Worm (Caenorhabditis elegans) whole organism, L4 larva: ENCODE data around the gene Y66H1A.5.

Experiments used
- D1046.2 ChIP-seq: fragments of 200-800 bp; sonication (Bioruptor generic); IDR thresholded peaks from 2 replicates; pipeline ENCODE4 v1.3.6; 2022; ENCODE audit warnings: missing genetic modification characterization, missing compliant biosample characterization
- F26F4.8 ChIP-seq: fragments of 200-800 bp; sonication (Bioruptor generic); conservative IDR thresholded peaks from 2 replicates; pipeline ENCODE4 v1.3.6; 2022; ENCODE audit warnings: missing genetic modification characterization, missing compliant biosample characterization
- F49E8.2 ChIP-seq: sonication (generic microtip); optimal IDR thresholded peaks from 2 replicates; lab custom pipeline; 2016; ENCODE audit warnings: missing compliant biosample characterization, mild to moderate bottlenecking, missing genetic modification characterization, borderline replicate concordance
- Y48G9A.11 ChIP-seq: fragments of 200-800 bp; sonication (Bioruptor generic); IDR thresholded peaks from 2 replicates; pipeline ENCODE4 v1.3.6; 2022; ENCODE audit warnings: missing genetic modification reagents, missing genetic modification characterization, missing compliant biosample characterization
- Y75B8A.6 ChIP-seq: fragments of 200-800 bp; sonication (Bioruptor generic); IDR thresholded peaks from 2 replicates; pipeline ENCODE4 v1.3.6; 2022; ENCODE audit warnings: missing genetic modification reagents, missing genetic modification characterization, missing compliant biosample characterization
- ZK546.5 ChIP-seq, 2 experiments: sonication (generic microtip); optimal IDR thresholded peaks; 2 replicates each; lab custom pipeline; 2017; ENCODE audit warnings: missing biosample characterization in 2 of 2, missing genetic modification characterization in 2 of 2
- aha-1 ChIP-seq: fragments of 150-350 bp; peaks from one replicate; lab custom pipeline; 2014; ENCODE audit warnings: missing biosample characterization, missing genetic modification characterization
- ama-1 ChIP-seq: fragments of 150-350 bp; optimal IDR thresholded peaks from 2 replicates; lab custom pipeline; 2014; ENCODE audit warnings: inconsistent platforms, mixed read lengths
- arid-1 ChIP-seq: fragments of 200-800 bp; sonication (Bioruptor generic); conservative IDR thresholded peaks from 2 replicates; pipeline ENCODE4 v1.3.6; 2022; ENCODE audit warnings: missing genetic modification reagents, missing genetic modification characterization, missing compliant biosample characterization
- ceh-20 ChIP-seq: fragments of 200-800 bp; sonication (Bioruptor generic); IDR thresholded peaks from 2 replicates; pipeline ENCODE4 v1.3.6; 2022; ENCODE audit warnings: missing genetic modification reagents, missing genetic modification characterization, missing compliant biosample characterization
- daf-16 ChIP-seq, 3 experiments: sonication (generic microtip); optimal IDR thresholded peaks; 2 replicates each; lab custom pipeline; 2016 to 2017; ENCODE audit warnings: missing genetic modification characterization in 3 of 3, missing genetic modification reagents in 3 of 3, mild to moderate bottlenecking in 2 of 3, missing compliant biosample characterization in 2 of 3, missing biosample characterization in 1 of 3, moderate library complexity in 1 of 3
- daf-19 ChIP-seq: fragments of 200-800 bp; sonication (Bioruptor generic); conservative IDR thresholded peaks from 2 replicates; pipeline ENCODE4 v1.3.6; 2022; ENCODE audit warnings: missing genetic modification characterization, missing compliant biosample characterization
- dmd-6 ChIP-seq: fragments of 200-800 bp; sonication (Bioruptor generic); IDR thresholded peaks from 2 replicates; pipeline ENCODE4 v1.3.6; 2022; ENCODE audit warnings: missing genetic modification reagents, missing genetic modification characterization, missing compliant biosample characterization
- dmd-9 ChIP-seq: fragments of 200-800 bp; sonication (Bioruptor generic); IDR thresholded peaks from 2 replicates; pipeline ENCODE4 v1.3.6; 2022; ENCODE audit warnings: missing genetic modification reagents, missing genetic modification characterization, missing compliant biosample characterization
- duxl-1 ChIP-seq: sonication (generic microtip); optimal IDR thresholded peaks from 2 replicates; lab custom pipeline; 2016; ENCODE audit warnings: mild to moderate bottlenecking, missing genetic modification characterization, moderate library complexity, missing compliant biosample characterization; ENCODE audit not compliant: poor library complexity
- dve-1 ChIP-seq: sonication (generic microtip); optimal IDR thresholded peaks from 2 replicates; lab custom pipeline; 2017; ENCODE audit warnings: antibody characterized with exemption, mild to moderate bottlenecking, missing genetic modification characterization, missing compliant biosample characterization; ENCODE audit not compliant: insufficient read depth
- egl-27 ChIP-seq: sonication (generic microtip); optimal IDR thresholded peaks from 3 replicates; lab custom pipeline; 2017; ENCODE audit warnings: missing biosample characterization, missing genetic modification reagents, missing genetic modification characterization
- fkh-10 ChIP-seq: fragments of 150-350 bp; optimal IDR thresholded peaks from 2 replicates; lab custom pipeline; 2014; ENCODE audit warnings: missing biosample characterization, missing genetic modification reagents, missing genetic modification characterization
- fos-1 ChIP-seq: fragments of 150-350 bp; optimal IDR thresholded peaks from 2 replicates; lab custom pipeline; 2014; ENCODE audit warnings: missing biosample characterization, missing genetic modification characterization
- gei-8 ChIP-seq: fragments of 200-800 bp; sonication (Bioruptor generic); optimal IDR thresholded peaks from 2 replicates; lab custom pipeline; 2018; ENCODE audit warnings: mild to moderate bottlenecking, missing genetic modification characterization, missing compliant biosample characterization
- hif-1 ChIP-seq, 2 experiments: sonication (generic microtip); optimal IDR thresholded peaks; 2 replicates each; lab custom pipeline; 2016 to 2017; ENCODE audit warnings: missing compliant biosample characterization in 2 of 2, missing genetic modification characterization in 2 of 2, missing genetic modification reagents in 2 of 2, missing genotype in 2 of 2, mild to moderate bottlenecking in 1 of 2
- hlh-11 ChIP-seq: fragments of 200-800 bp; sonication (Bioruptor generic); optimal IDR thresholded peaks from 2 replicates; lab custom pipeline; 2018; ENCODE audit warnings: mild to moderate bottlenecking, missing genetic modification characterization, missing compliant biosample characterization
- hlh-30 ChIP-seq: sonication (generic microtip); optimal IDR thresholded peaks from 2 replicates; lab custom pipeline; 2017; ENCODE audit warnings: antibody characterized with exemption, mild to moderate bottlenecking, missing genetic modification characterization, missing compliant biosample characterization; ENCODE audit not compliant: insufficient read depth
- lim-7 ChIP-seq: fragments of 200-800 bp; sonication (Bioruptor generic); IDR thresholded peaks from 2 replicates; pipeline ENCODE4 v1.3.6; 2022; ENCODE audit warnings: missing genetic modification characterization, missing compliant biosample characterization
- lin-1 ChIP-seq: fragments of 200-800 bp; sonication (Bioruptor generic); IDR thresholded peaks from 2 replicates; pipeline ENCODE4 v1.3.6; 2022; ENCODE audit warnings: missing genetic modification reagents, missing genetic modification characterization, missing compliant biosample characterization
- lin-15B ChIP-seq: fragments of 150-350 bp; sonication (generic microtip); optimal IDR thresholded peaks from 3 replicates; lab custom pipeline; 2014; ENCODE audit warnings: missing biosample characterization, missing genetic modification characterization
- lin-38 ChIP-seq: fragments of 200-800 bp; sonication (Bioruptor generic); IDR thresholded peaks from 2 replicates; pipeline ENCODE4 v1.3.6; 2022; ENCODE audit warnings: missing genetic modification reagents, missing genetic modification characterization, missing compliant biosample characterization
- madf-9 ChIP-seq: fragments of 200-800 bp; sonication (Bioruptor generic); conservative IDR thresholded peaks from 2 replicates; pipeline ENCODE4 v1.3.6; 2022; ENCODE audit warnings: missing genetic modification reagents, missing genetic modification characterization, missing compliant biosample characterization
- mdt-29 ChIP-seq: fragments of 200-800 bp; sonication (Bioruptor generic); IDR thresholded peaks from 2 replicates; pipeline ENCODE4 v1.3.6; 2022; ENCODE audit warnings: missing genetic modification reagents, missing genetic modification characterization, missing compliant biosample characterization
- mep-1 ChIP-seq: fragments of 150-350 bp; sonication (generic microtip); optimal IDR thresholded peaks from 3 replicates; lab custom pipeline; 2014; ENCODE audit warnings: missing biosample characterization, missing genetic modification characterization
- nhr-28 ChIP-seq: fragments of 150-350 bp; optimal IDR thresholded peaks from 2 replicates; lab custom pipeline; 2014; ENCODE audit warnings: missing biosample characterization, missing genetic modification characterization
- pha-4 ChIP-seq, 2 experiments: fragments of 150-350 bp in 1 of 2; fragments of 200-800 bp in 1 of 2; sonication (Bioruptor generic) in 1 of 2; IDR thresholded peaks in 1 of 2; optimal IDR thresholded peaks in 1 of 2; 2 replicates each; pipeline versions ENCODE4 v1.3.6 to Lab custom; 2014 to 2022; ENCODE audit warnings: missing genetic modification characterization in 2 of 2, missing genetic modification reagents in 2 of 2, missing biosample characterization in 1 of 2, missing compliant biosample characterization in 1 of 2
- php-3 ChIP-seq: fragments of 200-800 bp; sonication (Bioruptor generic); IDR thresholded peaks from 2 replicates; pipeline ENCODE4 v1.3.6; 2022; ENCODE audit warnings: missing genetic modification reagents, missing genetic modification characterization, missing compliant biosample characterization
- pqm-1 ChIP-seq: sonication (generic microtip); optimal IDR thresholded peaks from 2 replicates; lab custom pipeline; 2017; ENCODE audit warnings: missing biosample characterization, missing genetic modification characterization
- rbr-2 ChIP-seq: sonication (generic microtip); optimal IDR thresholded peaks from 2 replicates; lab custom pipeline; 2016; ENCODE audit warnings: missing genotype, missing genetic modification characterization, missing compliant biosample characterization
- skn-1 ChIP-seq: fragments of 150-350 bp; optimal IDR thresholded peaks from 2 replicates; lab custom pipeline; 2014; ENCODE audit warnings: missing biosample characterization, missing genetic modification characterization
- snpc-1.2 ChIP-seq: fragments of 200-800 bp; sonication (Bioruptor generic); IDR thresholded peaks from 2 replicates; pipeline ENCODE4 v1.3.6; 2022; ENCODE audit warnings: missing genetic modification reagents, missing genetic modification characterization, missing compliant biosample characterization
- spr-1 ChIP-seq: sonication (generic microtip); optimal IDR thresholded peaks from 2 replicates; lab custom pipeline; 2016; ENCODE audit warnings: mild to moderate bottlenecking, missing genetic modification characterization, missing compliant biosample characterization
- spr-3 ChIP-seq: fragments of 200-800 bp; sonication (Bioruptor generic); optimal IDR thresholded peaks from 2 replicates; lab custom pipeline; 2018; ENCODE audit warnings: mild to moderate bottlenecking, missing genetic modification characterization, missing compliant biosample characterization
- unc-130 ChIP-seq: sonication (generic microtip); optimal IDR thresholded peaks from 2 replicates; lab custom pipeline; 2016; ENCODE audit warnings: missing genetic modification reagents, missing genetic modification characterization, missing compliant biosample characterization
- zag-1 ChIP-seq: fragments of 150-350 bp; optimal IDR thresholded peaks from 2 replicates; lab custom pipeline; 2014; ENCODE audit warnings: missing biosample characterization, missing genetic modification characterization

The Y66H1A.5 gene

DNA sequence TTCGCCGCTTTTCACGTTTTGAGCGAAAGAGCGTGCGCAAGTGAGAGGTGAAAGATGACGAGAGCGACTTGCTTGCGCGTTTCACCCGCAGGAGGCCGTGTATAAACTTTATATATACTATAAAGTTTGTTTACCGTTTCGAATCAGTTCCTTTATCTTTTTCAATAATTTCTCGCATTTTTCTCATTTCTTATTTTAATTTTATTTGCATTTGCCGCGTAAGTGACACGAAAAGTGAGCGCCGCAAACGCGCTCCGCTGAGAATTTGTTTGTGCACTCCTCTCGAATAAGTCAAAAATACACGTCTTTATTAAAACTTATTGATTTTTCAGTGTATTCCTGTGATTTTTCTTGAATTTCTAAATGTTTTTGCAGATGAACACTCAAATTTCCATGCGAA is 14.7 kb upstream of the Y66H1A.5 start, which contains the start of gene mrpl-55 (continued):
- no peak for TF ChIP-seq daf-16 (GFP tag; optimal IDR thresholded peaks at IDR 0.05; lab: Kevin White, UChicago)
- peak; percentile 43 for TF ChIP-seq daf-16 (tag; optimal IDR thresholded peaks at IDR 0.05; lab: Kevin White, UChicago)
- TF ChIP-seq dmd-9 (GFP tag; lab: Robert Waterston, UW), result no peak
- no peak for TF ChIP-seq F49E8.2 (tag; lab: Kevin White, UChicago)
- TF ChIP-seq zag-1 (tag; lab: Kevin White, UChicago), result no peak
- peak; percentile 66 for TF ChIP-seq fkh-10 (GFP tag; lab: Kevin White, UChicago)
- peak; percentile 82 for TF ChIP-seq rbr-2 (tag; lab: Kevin White, UChicago)
- TF ChIP-seq ceh-20 (GFP tag; lab: Robert Waterston, UW), result 0 out of 2 replicates have a peak, but pooled peaks have one; percentile 60
- TF ChIP-seq arid-1 (GFP tag; lab: Robert Waterston, UW), result no peak
- no peak for TF ChIP-seq lin-1
- TF ChIP-seq snpc-1.2 (GFP tag; lab: Robert Waterston, UW), result 0 out of 2 replicates have a peak, but pooled peaks have one; percentile 32
- no peak for TF ChIP-seq Y75B8A.6 (GFP tag; lab: Robert Waterston, UW)
- TF ChIP-seq mep-1, result peak; percentile 88
- TF ChIP-seq Y48G9A.11, result no peak
- no peak for TF ChIP-seq lim-7 (GFP tag; lab: Robert Waterston, UW)
- TF ChIP-seq ZK546.5 (tag; optimal IDR thresholded peaks at IDR 0.05; lab: Kevin White, UChicago), result no peak
- no peak for TF ChIP-seq pha-4 (GFP tag; IDR thresholded peaks at IDR 0.05; lab: Robert Waterston, UW)
- TF ChIP-seq pha-4 (tag; optimal IDR thresholded peaks at IDR 0.05; lab: Kevin White, UChicago), result peak; percentile 24
- TF ChIP-seq hif-1 (tag; optimal IDR thresholded peaks at IDR 0.05; lab: Kevin White, UChicago), result peak in 1 of 2 experiments; percentile 80
- TF ChIP-seq hlh-11 (tag; lab: Kevin White, UChicago), result peak; percentile 62
- TF ChIP-seq egl-27 (tag; lab: Kevin White, UChicago), result no peak
- TF ChIP-seq fos-1, result no peak
- TF ChIP-seq hlh-30, result peak; percentile 75
- no peak for TF ChIP-seq spr-3 (GFP tag; lab: Kevin White, UChicago)
- no peak for TF ChIP-seq D1046.2
- no peak for TF ChIP-seq unc-130 (GFP tag; lab: Kevin White, UChicago)
- TF ChIP-seq lin-38 (GFP tag; lab: Robert Waterston, UW), result peak; percentile 99
- TF ChIP-seq ama-1 (lab: Kevin White, UChicago), result no peak
- TF ChIP-seq skn-1 (tag; lab: Kevin White, UChicago), result no peak
- TF ChIP-seq spr-1 (tag; lab: Kevin White, UChicago), result peak; percentile 67
- no peak for TF ChIP-seq php-3 (GFP tag; lab: Robert Waterston, UW)
- no peak for TF ChIP-seq gei-8 (GFP tag; lab: Kevin White, UChicago)
- no peak for TF ChIP-seq mdt-29 (GFP tag; lab: Robert Waterston, UW)
- no peak for TF ChIP-seq daf-19 (GFP tag; lab: Robert Waterston, UW)
- no peak for TF ChIP-seq F26F4.8

DNA sequence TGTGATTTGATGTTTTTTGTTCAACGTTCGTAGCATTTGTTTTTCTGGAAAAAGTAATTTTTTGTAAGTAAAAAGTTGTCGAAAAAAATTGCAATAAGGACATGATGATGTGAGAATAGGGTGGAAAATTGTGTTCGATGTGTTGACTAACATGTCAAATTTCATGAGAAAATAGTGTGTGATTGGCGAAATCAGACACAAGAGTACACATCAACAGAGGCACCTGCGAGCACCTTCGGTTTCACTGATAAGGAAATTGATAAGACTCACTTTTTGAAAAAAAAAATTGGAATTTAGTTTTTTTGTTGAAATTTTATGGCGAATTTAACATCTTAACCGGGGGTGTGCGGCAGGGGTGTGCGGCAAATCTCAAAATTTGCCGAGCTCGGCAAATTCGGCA is 11.6 kb upstream of the Y66H1A.5 start, which contains the start of gene hum-8:
hum-8 (minus strand) TSS at position 46 of the 400 bp plus-strand sequence.
- TF ChIP-seq aha-1 (tag; lab: Kevin White, UChicago), result peak; percentile 75
- TF ChIP-seq dmd-6 (GFP tag; lab: Robert Waterston, UW), result peak; percentile 82
- no peak for TF ChIP-seq madf-9 (GFP tag; lab: Robert Waterston, UW)
- TF ChIP-seq pqm-1, result peak; percentile 89
- TF ChIP-seq duxl-1 (tag; lab: Kevin White, UChicago), result no peak
- TF ChIP-seq dve-1 (tag; lab: Kevin White, UChicago), result peak; percentile 56
- no peak for TF ChIP-seq lin-15B
- TF ChIP-seq hlh-11 (tag; lab: Kevin White, UChicago), result peak; percentile 66
- peak; percentile 31 for TF ChIP-seq hlh-30
- TF ChIP-seq daf-16 (GFP tag; optimal IDR thresholded peaks at IDR 0.05; lab: Kevin White, UChicago), result no peak
- TF ChIP-seq daf-16 (tag; optimal IDR thresholded peaks at IDR 0.05; lab: Kevin White, UChicago), result peak; percentile 91
- peak; percentile 85 for TF ChIP-seq nhr-28 (tag; lab: Kevin White, UChicago)
